Worm (Caenorhabditis elegans): ENCODE results near the gene Y116A8C.467.

The Y116A8C.467 gene

ce11 chrIV:17087384-17088099 is 23.9 kb upstream of the Y116A8C.467 start, which contains the start of the genes snx-13 and snr-1 (continued):
- peak; percentile 95 for TF ChIP-seq ceh-2 (tag; optimal IDR thresholded peaks at IDR 0.05)
- TF ChIP-seq nhr-232 (tag; optimal IDR thresholded peaks at IDR 0.05) = no peak
- TF ChIP-seq npax-4 (tag; optimal IDR thresholded peaks at IDR 0.05) = peak; percentile 64
- TF ChIP-seq dmd-4 (tag; optimal IDR thresholded peaks at IDR 0.05; ENCODE audit: borderline replicate concordance) = peak; percentile 76
- no peak for TF ChIP-seq fkh-10 (GFP tag; optimal IDR thresholded peaks at IDR 0.05)
- peak; percentile 99 for TF ChIP-seq ceh-31 (tag; optimal IDR thresholded peaks at IDR 0.05)
- TF ChIP-seq hlh-30 (tag; optimal IDR thresholded peaks at IDR 0.05; ENCODE audit: insufficient read depth) = no peak
- TF ChIP-seq mec-3 (tag; optimal IDR thresholded peaks at IDR 0.05; ENCODE audit: borderline replicate concordance) = peak; percentile 95
- TF ChIP-seq gmeb-2 (tag; optimal IDR thresholded peaks at IDR 0.05) = peak; percentile 82
- TF ChIP-seq fax-1 (tag; optimal IDR thresholded peaks at IDR 0.05) = peak; percentile 96
- TF ChIP-seq ets-4 (tag; optimal IDR thresholded peaks at IDR 0.05) = peak; percentile 93
- peak; percentile 88 for TF ChIP-seq pag-3 (tag; optimal IDR thresholded peaks at IDR 0.05; ENCODE audit: borderline replicate concordance)
- no peak for TF ChIP-seq pax-1 (tag; optimal IDR thresholded peaks at IDR 0.05)
- TF ChIP-seq hlh-13 (GFP tag; optimal IDR thresholded peaks at IDR 0.05) = peak; percentile 71
- TF ChIP-seq lin-11 (tag; optimal IDR thresholded peaks at IDR 0.05) = peak; percentile 80
- TF ChIP-seq syd-9 (tag; optimal IDR thresholded peaks at IDR 0.05) = peak; percentile 66
- TF ChIP-seq ceh-14 (tag; optimal IDR thresholded peaks at IDR 0.05) = peak; percentile 98
- no peak for TF ChIP-seq ceh-30 (tag; optimal IDR thresholded peaks at IDR 0.05)

ce11 chrIV:17084839-17085238 is 21.2 kb upstream of the Y116A8C.467 start:
- TF ChIP-seq zip-5 (tag; optimal IDR thresholded peaks at IDR 0.05) (no peak), che-1 (tag; optimal IDR thresholded peaks at IDR 0.05) (no peak), madf-2 (tag; optimal IDR thresholded peaks at IDR 0.05) (no peak), lim-6 (tag; optimal IDR thresholded peaks at IDR 0.05) (no peak), ceh-24 (tag; optimal IDR thresholded peaks at IDR 0.05) (no peak), npax-4 (tag; optimal IDR thresholded peaks at IDR 0.05) (no peak), tbx-7 (tag; optimal IDR thresholded peaks at IDR 0.05) (no peak), sdc-2 (tag; optimal IDR thresholded peaks at IDR 0.05) (no peak), pag-3 (tag; optimal IDR thresholded peaks at IDR 0.05; ENCODE audit: borderline replicate concordance) (no peak), nfya-1 (tag; optimal IDR thresholded peaks at IDR 0.05) (no peak), fkh-6 (tag; optimal IDR thresholded peaks at IDR 0.05) (no peak), hlh-6 (tag; optimal IDR thresholded peaks at IDR 0.05) (no peak), ceh-48 (tag; optimal IDR thresholded peaks at IDR 0.05) (no peak)

ce11 chrIV:17084317-17084716 is 20.7 kb upstream of the Y116A8C.467 start:
- TF ChIP-seq fax-1 (tag; optimal IDR thresholded peaks at IDR 0.05) (no peak), lin-11 (tag; optimal IDR thresholded peaks at IDR 0.05) (no peak), ceh-48 (tag; optimal IDR thresholded peaks at IDR 0.05) (no peak), tbx-2 (tag; optimal IDR thresholded peaks at IDR 0.05) (no peak), hlh-6 (tag; optimal IDR thresholded peaks at IDR 0.05) (no peak), dve-1 (tag; optimal IDR thresholded peaks at IDR 0.05) (no peak), lim-6 (tag; optimal IDR thresholded peaks at IDR 0.05) (no peak), K02D7.2 (tag; optimal IDR thresholded peaks at IDR 0.05) (no peak), fkh-6 (tag; optimal IDR thresholded peaks at IDR 0.05) (no peak), syd-9 (tag; optimal IDR thresholded peaks at IDR 0.05) (no peak), unc-55 (GFP tag; optimal IDR thresholded peaks at IDR 0.05) (no peak), ets-4 (tag; optimal IDR thresholded peaks at IDR 0.05) (no peak), pha-4 (tag; optimal IDR thresholded peaks at IDR 0.05) (no peak), unc-86 (tag; optimal IDR thresholded peaks at IDR 0.05) (no peak)

- TF ChIP-seq unc-86 (tag; optimal IDR thresholded peaks at IDR 0.05) (no peak), ceh-24 (tag; optimal IDR thresholded peaks at IDR 0.05) (no peak), pax-1 (tag; optimal IDR thresholded peaks at IDR 0.05) (no peak), pat-9 (tag; optimal IDR thresholded peaks at IDR 0.05) (no peak)
Observed at ce11 chrIV:17078649-17079048, 15.0 kb upstream of the Y116A8C.467 start, which contains the start of gene Y116A8C.25. Gene Y116A8C.25 (minus strand): TSS chrIV:17078749.

All from whole organism, late embryonic.